Worm (Caenorhabditis elegans): ENCODE measurements around the gene C11H1.9.

DNA sequence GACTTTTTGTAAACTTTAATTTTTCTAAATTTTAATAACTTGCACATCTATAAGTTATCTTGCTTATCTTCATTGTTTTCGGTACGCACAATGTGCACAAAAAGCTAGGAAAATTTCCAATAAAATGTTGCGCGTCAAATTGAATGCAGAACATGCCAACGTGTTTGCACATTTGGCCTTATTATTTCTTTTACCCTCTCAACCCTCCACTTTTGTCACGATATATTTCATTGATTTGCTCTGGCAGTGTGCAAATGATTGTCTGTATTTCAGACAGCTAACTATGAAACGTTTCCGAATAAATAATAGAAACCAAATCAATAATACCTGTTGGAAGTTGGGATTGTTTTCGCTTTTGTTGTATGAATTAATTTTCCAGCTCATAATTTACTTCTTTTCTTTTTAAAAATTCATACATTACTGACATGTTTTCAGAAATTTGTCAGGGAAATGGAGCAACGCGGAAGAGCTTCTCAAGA, 29.5 kb upstream of the C11H1.9 start, which contains the start of gene wdr-5.2:
- TF ChIP-seq fkh-10 (GFP tag; optimal IDR thresholded peaks at IDR 0.05) (no peak), Y5F2A.4 (GFP tag; optimal IDR thresholded peaks at IDR 0.05) (no peak)
